Fruit fly (Drosophila melanogaster) whole organism, prepupa: ENCODE results near the gene CG14982.

Source experiments
- CG32006 ChIP-seq: fragments of 200-800 bp; sonication (Bioruptor generic); optimal IDR thresholded peaks from 3 replicates; lab custom pipeline; 2017; ENCODE audit warnings: missing biosample characterization, mild to moderate bottlenecking, missing genetic modification characterization
- Ets21C ChIP-seq: fragments of 200-800 bp; sonication (Bioruptor generic); optimal IDR thresholded peaks from 3 replicates; lab custom pipeline; 2016; ENCODE audit warnings: missing biosample characterization, missing genetic modification characterization
- achi ChIP-seq: fragments of 200-800 bp; sonication (Bioruptor generic); optimal IDR thresholded peaks from 3 replicates; lab custom pipeline; 2016; ENCODE audit warnings: missing biosample characterization, missing genetic modification characterization
- dsx ChIP-seq: fragments of 200-800 bp; optimal IDR thresholded peaks from 3 replicates; lab custom pipeline; 2019; ENCODE audit warnings: missing biosample characterization, mild to moderate bottlenecking, missing genetic modification characterization, moderate library complexity; ENCODE audit not compliant: poor library complexity, severe bottlenecking
- topi ChIP-seq: fragments of 200-800 bp; sonication (Bioruptor generic); optimal IDR thresholded peaks from 3 replicates; lab custom pipeline; 2016; ENCODE audit warnings: missing biosample characterization, missing genetic modification characterization

- TF ChIP-seq achi (GFP tag; lab: Kevin White, UChicago) (no peak), Ets21C (GFP tag; lab: Kevin White, UChicago) (no peak), topi (GFP tag; lab: Kevin White, UChicago) (no peak), CG32006 (GFP tag; lab: Kevin White, UChicago) (no peak), dsx (no peak)
Observed at dm6 chr3L:3951875-3952274, 9.4 kb downstream of the CG14982 start.
